Worm (Caenorhabditis elegans) whole organism, L2 larva: Measurements from ENCODE around the gene C31H2.4.

Experiments used
- C34F6.9 ChIP-seq: fragments of 150-350 bp; optimal IDR thresholded peaks from 2 replicates; lab custom pipeline; 2014; ENCODE audit warnings: missing biosample characterization, missing genetic modification characterization
- F13H6.1 ChIP-seq: sonication (generic microtip); optimal IDR thresholded peaks from 2 replicates; lab custom pipeline; 2016; ENCODE audit warnings: missing genetic modification characterization, missing compliant biosample characterization
- R02D3.7 ChIP-seq: fragments of 150-350 bp; optimal IDR thresholded peaks from 2 replicates; lab custom pipeline; 2014; ENCODE audit warnings: missing biosample characterization, missing genetic modification characterization
- Y55F3AM.14 ChIP-seq: fragments of 200-800 bp; sonication (Bioruptor generic); optimal IDR thresholded peaks from 2 replicates; lab custom pipeline; 2018; ENCODE audit warnings: mild to moderate bottlenecking, missing genetic modification characterization, missing compliant biosample characterization
- ZK546.5 ChIP-seq: sonication (generic microtip); optimal IDR thresholded peaks from 2 replicates; lab custom pipeline; 2017; ENCODE audit warnings: missing biosample characterization, missing genetic modification characterization
- alr-1 ChIP-seq: fragments of 150-350 bp; optimal IDR thresholded peaks from 2 replicates; lab custom pipeline; 2014; ENCODE audit warnings: missing biosample characterization, missing genetic modification characterization
- aly-2 ChIP-seq: fragments of 150-350 bp; optimal IDR thresholded peaks from 2 replicates; lab custom pipeline; 2014; ENCODE audit warnings: missing biosample characterization, missing genetic modification characterization
- ama-1 ChIP-seq: fragments of 150-350 bp; optimal IDR thresholded peaks from 2 replicates; lab custom pipeline; 2018; ENCODE audit warnings: inconsistent platforms
- blmp-1 ChIP-seq: sonication (generic microtip); optimal IDR thresholded peaks from 2 replicates; lab custom pipeline; 2017; ENCODE audit warnings: missing genetic modification characterization, mild to moderate bottlenecking, missing compliant biosample characterization, antibody characterized with exemption, moderate library complexity; ENCODE audit not compliant: insufficient read depth
- ceh-16 ChIP-seq: fragments of 150-350 bp; optimal IDR thresholded peaks from 2 replicates; lab custom pipeline; 2014; ENCODE audit warnings: missing biosample characterization, missing genetic modification characterization
- ceh-82 ChIP-seq: fragments of 150-350 bp; optimal IDR thresholded peaks from 2 replicates; lab custom pipeline; 2014; ENCODE audit warnings: missing biosample characterization, missing genetic modification characterization
- crh-2 ChIP-seq: sonication (generic microtip); optimal IDR thresholded peaks from 2 replicates; lab custom pipeline; 2017; ENCODE audit warnings: missing biosample characterization, missing genetic modification characterization
- egl-27 ChIP-seq: sonication (generic microtip); optimal IDR thresholded peaks from 3 replicates; lab custom pipeline; 2017; ENCODE audit warnings: missing biosample characterization, missing genetic modification reagents, missing genetic modification characterization
- fos-1 ChIP-seq: fragments of 150-350 bp; optimal IDR thresholded peaks from 2 replicates; lab custom pipeline; 2014; ENCODE audit warnings: missing biosample characterization, missing genetic modification characterization
- gmeb-1 ChIP-seq: fragments of 150-350 bp; optimal IDR thresholded peaks from 2 replicates; lab custom pipeline; 2014; ENCODE audit warnings: missing biosample characterization, missing genetic modification characterization
- lin-39 ChIP-seq: fragments of 150-350 bp; optimal IDR thresholded peaks from 2 replicates; lab custom pipeline; 2014; ENCODE audit warnings: missing biosample characterization, missing genetic modification reagents, missing genetic modification characterization
- lsy-2 ChIP-seq, 2 experiments: fragments of 150-350 bp in 1 of 2; sonication (generic microtip) in 1 of 2; optimal IDR thresholded peaks; 2 replicates each; lab custom pipeline; 2014 to 2017; ENCODE audit warnings: missing biosample characterization in 2 of 2, missing genetic modification characterization in 2 of 2
- mab-5 ChIP-seq: fragments of 150-350 bp; optimal IDR thresholded peaks from 2 replicates; lab custom pipeline; 2014; ENCODE audit warnings: missing biosample characterization, missing genetic modification characterization
- mbf-1 ChIP-seq: sonication (generic microtip); optimal IDR thresholded peaks from 2 replicates; lab custom pipeline; 2017; ENCODE audit warnings: missing biosample characterization, missing genetic modification characterization
- nhr-10 ChIP-seq: sonication (generic microtip); optimal IDR thresholded peaks from 2 replicates; lab custom pipeline; 2017; ENCODE audit warnings: missing biosample characterization, missing genetic modification characterization
- nhr-11 ChIP-seq: fragments of 150-350 bp; optimal IDR thresholded peaks from 2 replicates; lab custom pipeline; 2014; ENCODE audit warnings: missing biosample characterization, missing genetic modification characterization
- nhr-237 ChIP-seq: fragments of 150-350 bp; optimal IDR thresholded peaks from 2 replicates; lab custom pipeline; 2014; ENCODE audit warnings: missing biosample characterization, missing genetic modification characterization
- nhr-6 ChIP-seq: fragments of 150-350 bp; optimal IDR thresholded peaks from 2 replicates; lab custom pipeline; 2014; ENCODE audit warnings: missing biosample characterization, missing genetic modification characterization
- sem-4 ChIP-seq: fragments of 150-350 bp; optimal IDR thresholded peaks from 2 replicates; lab custom pipeline; 2014; ENCODE audit warnings: missing biosample characterization, missing genetic modification reagents, missing genetic modification characterization
- skn-1 ChIP-seq: sonication (generic microtip); optimal IDR thresholded peaks from 2 replicates; lab custom pipeline; 2017; ENCODE audit warnings: missing biosample characterization, missing genetic modification characterization
- sma-3 ChIP-seq: sonication (generic microtip); optimal IDR thresholded peaks from 2 replicates; lab custom pipeline; 2016; ENCODE audit warnings: missing genetic modification reagents, missing genetic modification characterization, missing compliant biosample characterization
- sma-9 ChIP-seq, 2 experiments: fragments of 150-350 bp in 1 of 2; sonication (generic microtip) in 1 of 2; optimal IDR thresholded peaks; 2 replicates each; lab custom pipeline; 2014 to 2016; ENCODE audit warnings: missing genetic modification characterization in 2 of 2, mild to moderate bottlenecking in 1 of 2, missing biosample characterization in 1 of 2, missing compliant biosample characterization in 1 of 2, missing genetic modification reagents in 1 of 2, moderate library complexity in 1 of 2
- snpc-4 ChIP-seq: fragments of 150-350 bp; optimal IDR thresholded peaks from 2 replicates; lab custom pipeline; 2014; ENCODE audit warnings: missing biosample characterization, missing genetic modification characterization
- unc-55 ChIP-seq: fragments of 150-350 bp; sonication (generic microtip); optimal IDR thresholded peaks from 3 replicates; lab custom pipeline; 2014; ENCODE audit warnings: missing biosample characterization, missing genetic modification reagents, missing genetic modification characterization
- ztf-1 ChIP-seq: fragments of 200-800 bp; sonication (Bioruptor generic); conservative IDR thresholded peaks from 2 replicates; pipeline ENCODE4 v1.3.6; 2022; ENCODE audit warnings: missing genetic modification characterization, missing compliant biosample characterization
- ztf-11 ChIP-seq: sonication (generic microtip); optimal IDR thresholded peaks from 2 replicates; lab custom pipeline; 2017; ENCODE audit warnings: missing biosample characterization, missing genetic modification characterization
- ztf-4 ChIP-seq: fragments of 150-350 bp; optimal IDR thresholded peaks from 2 replicates; lab custom pipeline; 2014; ENCODE audit warnings: missing biosample characterization, missing genetic modification characterization

Gene C31H2.4

DNA sequence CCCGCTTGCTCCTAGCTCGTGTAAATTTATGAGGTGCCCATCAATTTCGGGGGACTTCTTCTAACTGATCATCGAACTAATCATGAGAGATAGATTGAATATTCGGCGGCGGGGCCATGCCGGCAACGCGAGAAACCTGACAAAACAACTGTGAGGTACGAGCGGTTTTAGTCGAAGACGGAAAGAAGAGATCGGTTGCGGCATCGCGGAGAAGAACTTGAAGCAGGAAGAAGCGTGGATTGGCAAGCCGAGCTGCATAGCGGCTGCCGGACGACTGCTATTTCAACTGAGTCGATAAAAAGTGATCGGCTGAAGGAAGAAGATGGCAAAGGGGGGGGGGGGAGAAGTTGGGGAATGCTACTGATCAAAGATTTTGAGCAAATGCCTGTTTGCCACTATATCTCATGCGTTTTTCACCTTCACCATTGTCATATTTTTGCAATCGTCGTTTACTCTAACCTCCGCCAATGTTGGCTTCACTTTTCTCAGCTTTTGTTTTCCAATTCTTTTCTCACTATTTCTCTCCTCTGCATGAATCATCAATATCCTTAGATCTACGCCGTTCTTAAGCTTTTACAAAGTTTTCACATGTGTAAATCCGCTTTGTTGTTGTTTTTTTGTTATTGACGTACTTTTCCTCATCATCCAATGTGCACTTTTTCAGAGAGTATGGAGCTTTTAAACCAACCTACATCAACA, 36.1 kb upstream of the C31H2.4 start, which contains the start of gene pqn-62:
pqn-62 (plus strand) TSS at position 649 of the 699 bp plus-strand sequence.
- TF ChIP-seq Y55F3AM.14 (GFP tag; lab: Kevin White, UChicago) (no peak), ZK546.5 (no peak), ama-1 (lab: Kevin White, UChicago) (no peak), nhr-10 (tag; lab: Kevin White, UChicago) (no peak), mab-5 (tag; lab: Kevin White, UChicago) (no peak), sma-9 (GFP tag; optimal IDR thresholded peaks at IDR 0.05; lab: Kevin White, UChicago) (peak; percentile 24), sma-9 (tag; optimal IDR thresholded peaks at IDR 0.05; lab: Kevin White, UChicago) (no peak), alr-1 (tag; lab: Kevin White, UChicago) (no peak), F13H6.1 (tag; lab: Kevin White, UChicago) (peak; percentile 41), nhr-237 (tag; lab: Kevin White, UChicago) (no peak), mbf-1 (no peak)
- TF ChIP-seq, all 48 proteins: peak for 2

DNA sequence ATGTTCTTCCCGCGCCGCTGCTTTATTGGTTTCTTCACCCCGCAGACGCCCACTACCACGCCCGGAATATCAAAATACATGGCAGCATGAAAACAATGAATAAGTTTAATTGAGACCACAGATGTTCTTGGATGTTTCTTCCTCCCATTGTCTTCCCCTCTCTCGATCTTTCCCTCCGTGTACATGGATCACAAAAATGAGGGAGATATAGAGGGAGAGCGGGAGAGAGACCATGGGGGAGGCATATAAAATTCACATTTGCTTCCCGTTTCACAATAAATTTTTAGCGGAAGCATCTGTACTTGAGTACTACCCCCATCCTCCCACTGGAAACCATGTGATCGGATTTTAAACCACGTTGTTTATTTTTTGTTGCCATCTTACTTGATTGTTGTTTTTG, 33.9 kb upstream of the C31H2.4 start:
- TF ChIP-seq sma-9 (GFP tag; optimal IDR thresholded peaks at IDR 0.05; lab: Kevin White, UChicago) (no peak), sma-9 (tag; optimal IDR thresholded peaks at IDR 0.05; lab: Kevin White, UChicago) (no peak), aly-2 (tag; lab: Kevin White, UChicago) (no peak), Y55F3AM.14 (GFP tag; lab: Kevin White, UChicago) (no peak), unc-55 (GFP tag; lab: Kevin White, UChicago) (no peak), nhr-11 (no peak), mab-5 (tag; lab: Kevin White, UChicago) (no peak), ama-1 (lab: Kevin White, UChicago) (no peak), ztf-11 (tag; lab: Kevin White, UChicago) (no peak), blmp-1 (tag; lab: Kevin White, UChicago) (no peak), nhr-237 (tag; lab: Kevin White, UChicago) (no peak), crh-2 (no peak), R02D3.7 (no peak), ceh-16 (tag; lab: Kevin White, UChicago) (no peak), ztf-4 (tag; lab: Kevin White, UChicago) (no peak), nhr-6 (no peak), fos-1 (tag; lab: Kevin White, UChicago) (no peak), nhr-10 (tag; lab: Kevin White, UChicago) (no peak), ceh-82 (tag; lab: Kevin White, UChicago) (no peak)

- TF ChIP-seq ama-1 (lab: Kevin White, UChicago), result no peak
- no peak for TF ChIP-seq nhr-11
- TF ChIP-seq nhr-10 (tag; lab: Kevin White, UChicago), result no peak
- TF ChIP-seq egl-27, result no peak
- TF ChIP-seq sma-3 (GFP tag; lab: Kevin White, UChicago), result no peak
- no peak for TF ChIP-seq unc-55 (GFP tag; lab: Kevin White, UChicago)
- no peak for TF ChIP-seq gmeb-1
- no peak for TF ChIP-seq skn-1
- TF ChIP-seq sem-4 (tag; lab: Kevin White, UChicago), result no peak
These were observed 30.6 kb upstream of the C31H2.4 start for ce11 chrX:5190061-5190460.

- TF ChIP-seq mbf-1, result no peak
- no peak for TF ChIP-seq nhr-237 (tag; lab: Kevin White, UChicago)
- no peak for TF ChIP-seq sma-3 (GFP tag; lab: Kevin White, UChicago)
- no peak for TF ChIP-seq Y55F3AM.14 (GFP tag; lab: Kevin White, UChicago)
- no peak for TF ChIP-seq ztf-1 (GFP tag; lab: Robert Waterston, UW)
- TF ChIP-seq gmeb-1, result no peak
- no peak for TF ChIP-seq alr-1 (tag; lab: Kevin White, UChicago)
- TF ChIP-seq lin-39 (tag; lab: Kevin White, UChicago), result no peak
- TF ChIP-seq ztf-4 (tag; lab: Kevin White, UChicago), result no peak
- no peak for TF ChIP-seq blmp-1 (tag; lab: Kevin White, UChicago)
- TF ChIP-seq snpc-4 (tag; lab: Kevin White, UChicago), result no peak
- TF ChIP-seq R02D3.7, result no peak
- TF ChIP-seq C34F6.9 (tag; lab: Kevin White, UChicago), result no peak
- TF ChIP-seq mab-5 (tag; lab: Kevin White, UChicago), result no peak
- no peak for TF ChIP-seq nhr-10 (tag; lab: Kevin White, UChicago)
- TF ChIP-seq unc-55 (GFP tag; lab: Kevin White, UChicago), result no peak
- TF ChIP-seq lsy-2 (tag; optimal IDR thresholded peaks at IDR 0.05; lab: Kevin White, UChicago), result no peak
- no peak for TF ChIP-seq nhr-6
These were observed 29.5 kb upstream of the C31H2.4 start, which contains the start of gene zig-6 for ce11 chrX:5188977-5189376. Gene zig-6 (minus strand): TSS chrX:5189077.
